Fruit fly (Drosophila melanogaster): ENCODE data around the gene CG42564.

The CG42564 gene

dm6 chr3R:6414439-6415344 is 40.4 kb downstream of the CG42564 start (continued):
- TF ChIP-seq Spps (tag; optimal IDR thresholded peaks at IDR 0.05) (no peak), CG3281 (GFP tag; optimal IDR thresholded peaks at IDR 0.05) (peak; percentile 54), al (GFP tag; IDR thresholded peaks at IDR 0.05) (no peak), Dek (tag; optimal IDR thresholded peaks at IDR 0.05) (no peak), CG6654 (GFP tag; optimal IDR thresholded peaks at IDR 0.05) (no peak), sug (tag; optimal IDR thresholded peaks at IDR 0.05) (peak; percentile 13), H2.0 (GFP tag; IDR thresholded peaks at IDR 0.05) (no peak), CG3726 (GFP tag; IDR thresholded peaks at IDR 0.05) (no peak), CG8944 (GFP tag; optimal IDR thresholded peaks at IDR 0.05) (no peak), CG1233 (GFP tag; optimal IDR thresholded peaks at IDR 0.05) (no peak), CG10366 (GFP tag; IDR thresholded peaks at IDR 0.05) (no peak), CG6689 (GFP tag; IDR thresholded peaks at IDR 0.05) (peak; percentile 26; the same call in 1 of the 2 replicates), CG30431 (GFP tag; optimal IDR thresholded peaks at IDR 0.05) (no peak), az2 (GFP tag; optimal IDR thresholded peaks at IDR 0.05) (no peak), Hand (GFP tag; optimal IDR thresholded peaks at IDR 0.05) (peak; percentile 25), GATAe (GFP tag; conservative IDR thresholded peaks at IDR 0.05) (no peak), Stat92E (GFP tag; optimal IDR thresholded peaks at IDR 0.05) (no peak), Lhr (GFP tag; optimal IDR thresholded peaks at IDR 0.05) (no peak), Lpt (GFP tag; optimal IDR thresholded peaks at IDR 0.05) (no peak), nmo (GFP tag; optimal IDR thresholded peaks at IDR 0.05) (peak; percentile 52), MTF-1 (GFP tag; optimal IDR thresholded peaks at IDR 0.05; ENCODE audit: borderline replicate concordance) (no peak), Adf1 (GFP tag; IDR thresholded peaks at IDR 0.05) (peak; percentile 33; the same call in 1 of the 2 replicates), maf-S (GFP tag; optimal IDR thresholded peaks at IDR 0.05) (no peak)

dm6 chr3R:6416242-6416641 is 42.0 kb downstream of the CG42564 start:
- TF ChIP-seq TFAM (GFP tag; optimal IDR thresholded peaks at IDR 0.05) (no peak), CG3065 (GFP tag; optimal IDR thresholded peaks at IDR 0.05) (peak; percentile 31), CG14965 (GFP tag; optimal IDR thresholded peaks at IDR 0.05; ENCODE audit: borderline replicate concordance) (no peak), Dll (GFP tag; IDR thresholded peaks at IDR 0.05; ENCODE audit: partially characterized antibody) (no peak), h (optimal IDR thresholded peaks at IDR 0.05) (no peak), NFAT (GFP tag; IDR thresholded peaks at IDR 0.05) (peak; percentile 63), Lim3 (GFP tag; IDR thresholded peaks at IDR 0.05) (peak; percentile 64), CG3847 (GFP tag; IDR thresholded peaks at IDR 0.05) (peak; percentile 73), D (optimal IDR thresholded peaks at IDR 0.05) (no peak), D (GFP tag; optimal IDR thresholded peaks at IDR 0.05) (peak; percentile 45), sd (tag; optimal IDR thresholded peaks at IDR 0.05) (peak; percentile 52), wor (GFP tag; IDR thresholded peaks at IDR 0.05) (peak; percentile 50), fru (optimal IDR thresholded peaks at IDR 0.05) (no peak), CG11695 (GFP tag; IDR thresholded peaks at IDR 0.05) (peak; percentile 82), B-H1 (GFP tag; IDR thresholded peaks at IDR 0.05) (peak; percentile 74), ap (GFP tag; IDR thresholded peaks at IDR 0.05) (peak; percentile 42; the same call in 1 of the 2 replicates), CrebB (tag; optimal IDR thresholded peaks at IDR 0.05) (peak; percentile 82), crc (GFP tag; optimal IDR thresholded peaks at IDR 0.05) (peak; percentile 56), dm (GFP tag; optimal IDR thresholded peaks at IDR 0.05) (peak; percentile 17), repo (GFP tag; optimal IDR thresholded peaks at IDR 0.05) (peak; percentile 33), CG9817 (tag; optimal IDR thresholded peaks at IDR 0.05) (peak; percentile 75), Sox102F (GFP tag; optimal IDR thresholded peaks at IDR 0.05) (peak; percentile 69), Neu2 (GFP tag; optimal IDR thresholded peaks at IDR 0.05; ENCODE audit: borderline replicate concordance) (no peak), CG11247 (GFP tag; IDR thresholded peaks at IDR 0.05) (peak; percentile 63; the same call in 1 of the 2 replicates), CG13624 (GFP tag; optimal IDR thresholded peaks at IDR 0.05) (peak; percentile 75), CG7372 (GFP tag; IDR thresholded peaks at IDR 0.05) (peak; percentile 69), crol (GFP tag; IDR thresholded peaks at IDR 0.05) (no peak), ssp (GFP tag; IDR thresholded peaks at IDR 0.05) (0 out of 2 replicates have a peak, but pooled peaks have one; percentile 48)

Measured in whole organism, embryonic.